Fruit fly (Drosophila melanogaster): ENCODE results near the gene CG12017.

DNA sequence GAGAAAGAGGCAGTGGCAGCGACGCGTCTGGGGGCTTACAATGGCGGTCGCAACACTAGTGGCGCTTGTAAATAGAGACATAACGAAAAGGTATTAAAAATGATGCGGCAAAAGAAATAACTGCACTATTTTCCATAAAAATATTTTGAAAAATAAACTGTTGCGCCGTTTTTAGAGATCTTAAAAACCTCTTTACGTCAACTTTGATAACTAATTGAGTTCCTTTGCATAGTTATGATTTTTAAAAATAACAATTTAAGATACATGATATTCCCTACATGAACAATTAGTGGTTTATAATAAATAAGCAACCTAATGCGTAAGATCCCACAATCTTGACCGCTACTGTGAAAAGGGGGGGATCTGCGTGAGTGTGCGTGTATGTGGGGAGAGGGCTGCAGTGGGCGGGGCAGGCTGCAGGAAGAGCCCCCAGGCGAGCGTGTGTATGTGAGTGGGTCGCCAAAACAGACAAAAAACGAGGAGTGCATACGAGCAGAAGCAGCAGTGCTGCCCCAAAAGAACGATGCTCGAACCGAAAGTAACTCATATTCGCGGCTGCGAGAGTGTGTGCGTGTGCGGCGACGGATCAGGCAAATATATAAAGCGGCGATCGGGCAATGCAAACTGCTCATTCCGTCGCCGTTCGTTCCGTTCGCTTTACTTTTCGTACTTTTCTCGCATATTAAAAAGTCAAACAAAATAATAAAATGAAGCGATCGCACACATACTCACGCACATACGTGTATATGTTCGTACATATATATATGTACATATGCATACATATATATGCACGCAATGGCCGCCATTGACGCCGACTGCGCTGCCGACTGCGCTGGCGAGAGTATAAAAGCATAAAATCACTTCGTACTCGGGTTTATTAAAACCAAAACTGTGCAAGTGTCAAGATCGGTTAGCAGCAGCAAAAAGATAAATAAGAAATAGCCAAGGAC is 31.1 kb upstream of the CG12017 start:
- TF ChIP-seq CG14711 (tag; optimal IDR thresholded peaks at IDR 0.05) (peak; percentile 10), CG5204 (GFP tag; optimal IDR thresholded peaks at IDR 0.05) (peak; percentile 1), CG12768 (GFP tag; optimal IDR thresholded peaks at IDR 0.05) (no peak), CG33017 (tag; optimal IDR thresholded peaks at IDR 0.05) (no peak), cic (GFP tag; optimal IDR thresholded peaks at IDR 0.05) (no peak)
